In the genomic region with DNA sequence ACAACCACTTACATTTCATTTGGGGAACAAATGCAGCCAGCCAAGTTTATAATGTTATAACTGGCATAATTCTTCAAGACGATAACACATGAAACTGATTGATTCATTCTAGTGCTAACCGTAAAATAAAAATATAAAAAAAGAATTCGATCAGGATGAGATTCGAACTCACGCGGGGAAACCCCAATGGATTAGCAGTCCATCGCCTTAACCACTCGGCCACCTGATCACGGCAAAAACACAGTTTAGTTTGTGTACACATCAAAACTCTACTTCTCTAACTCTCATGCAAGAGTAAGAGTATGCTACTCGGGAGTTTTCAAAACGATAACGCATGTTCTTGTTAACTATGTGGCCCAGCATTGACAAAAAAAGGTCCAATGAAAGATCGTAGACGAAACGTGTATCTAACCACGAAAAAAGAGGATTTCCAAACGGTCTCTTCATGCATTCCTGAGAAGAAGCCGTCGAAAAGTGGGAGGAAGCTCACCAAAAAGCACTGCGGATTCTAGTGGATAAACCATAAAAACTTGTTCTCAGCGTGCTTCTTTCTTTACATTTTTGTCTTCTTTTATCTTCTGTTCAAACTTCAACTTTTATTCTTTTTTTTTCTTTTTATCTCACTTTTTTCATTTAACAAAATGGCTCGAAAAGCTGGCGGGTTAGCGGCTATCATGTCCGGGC, we compare ENCODE assay signal across 5 worm cellular contexts.
TF ChIP-seq lines count a peak whose summit lies in the region.

A gene (plus strand): TSS at position 634 of the 684 bp plus-strand sequence.

TF ChIP-seq in whole organism, L1 larva, 84 proteins besides CTCF, POLR2A, EP300 and RAD21 (continues in another document):
- TF ChIP-seq hlh-17 (GFP tag; optimal IDR thresholded peaks at IDR 0.05; lab: Kevin White, UChicago; ENCODE audit: borderline replicate concordance) (no peak), fkh-10 (GFP tag; optimal IDR thresholded peaks at IDR 0.05; lab: Kevin White, UChicago) (no peak), ceh-88 (GFP tag; IDR thresholded peaks at IDR 0.05; lab: Robert Waterston, UW) (no peak), unc-86 (tag; optimal IDR thresholded peaks at IDR 0.05; lab: Kevin White, UChicago) (no peak), fkh-4 (tag; optimal IDR thresholded peaks at IDR 0.05; lab: Kevin White, UChicago; ENCODE audit: borderline replicate concordance) (no peak), zip-4 (GFP tag; optimal IDR thresholded peaks at IDR 0.05; lab: Kevin White, UChicago) (no peak), aha-1 (tag; optimal IDR thresholded peaks at IDR 0.05; lab: Kevin White, UChicago) (no peak), lsy-2 (tag; optimal IDR thresholded peaks at IDR 0.05; lab: Kevin White, UChicago) (no peak), xbp-1 (tag; optimal IDR thresholded peaks at IDR 0.05; lab: Kevin White, UChicago) (peak; percentile 15), C34B4.2 (tag; optimal IDR thresholded peaks at IDR 0.05; lab: Kevin White, UChicago) (no peak), lin-13 (GFP tag; optimal IDR thresholded peaks at IDR 0.05; lab: Kevin White, UChicago) (no peak), elt-3 (tag; optimal IDR thresholded peaks at IDR 0.05; lab: Kevin White, UChicago) (peak in 1 of 6 experiments; percentile 10), egl-27 (tag; optimal IDR thresholded peaks at IDR 0.05; lab: Kevin White, UChicago) (no peak), C04F5.9 (tag; optimal IDR thresholded peaks at IDR 0.05; lab: Kevin White, UChicago) (no peak), snpc-4 (tag; optimal IDR thresholded peaks at IDR 0.05; lab: Kevin White, UChicago) (no peak), lin-15B (tag; optimal IDR thresholded peaks at IDR 0.05; lab: Kevin White, UChicago) (no peak), mdl-1 (tag; optimal IDR thresholded peaks at IDR 0.05; lab: Kevin White, UChicago) (peak in 1 of 2 experiments; percentile 42)

TF ChIP-seq in whole organism, L3 larva, 47 proteins besides CTCF, POLR2A, EP300 and RAD21:
- TF ChIP-seq aly-2 (tag; optimal IDR thresholded peaks at IDR 0.05; lab: Kevin White, UChicago) (no peak), elt-2 (tag; optimal IDR thresholded peaks at IDR 0.05; lab: Kevin White, UChicago) (peak; percentile 32), nhr-23 (tag; optimal IDR thresholded peaks at IDR 0.05; lab: Kevin White, UChicago) (peak; percentile 12), nhr-43 (tag; optimal IDR thresholded peaks at IDR 0.05; lab: Kevin White, UChicago; ENCODE audit: poor library complexity, severe bottlenecking) (peak; percentile 47), pqm-1 (tag; optimal IDR thresholded peaks at IDR 0.05; lab: Kevin White, UChicago) (peak; percentile 5), egl-27 (tag; optimal IDR thresholded peaks at IDR 0.05; lab: Kevin White, UChicago) (peak; percentile 9), nhr-25 (tag; optimal IDR thresholded peaks at IDR 0.05; lab: Kevin White, UChicago) (no peak), pha-4 (tag; optimal IDR thresholded peaks at IDR 0.05; lab: Kevin White, UChicago) (peak; percentile 60), mdl-1 (tag; optimal IDR thresholded peaks at IDR 0.05; lab: Kevin White, UChicago) (no peak)

TF ChIP-seq in whole organism, early embryonic, 17 proteins besides CTCF, POLR2A, EP300 and RAD21:
- no peak for TF ChIP-seq ets-7 (tag; optimal IDR thresholded peaks at IDR 0.05; lab: Kevin White, UChicago)
- TF ChIP-seq hmbx-1 (tag; optimal IDR thresholded peaks at IDR 0.05; lab: Kevin White, UChicago): no peak
- peak; percentile 23 for TF ChIP-seq ceh-36 (tag; optimal IDR thresholded peaks at IDR 0.05; lab: Kevin White, UChicago)
- TF ChIP-seq F13C5.2 (tag; optimal IDR thresholded peaks at IDR 0.05; lab: Kevin White, UChicago): no peak
- peak; percentile 48 for TF ChIP-seq flt-1 (GFP tag; IDR thresholded peaks at IDR 0.05; lab: Robert Waterston, UW)
- TF ChIP-seq hmg-4 (GFP tag; optimal IDR thresholded peaks at IDR 0.05; lab: Kevin White, UChicago): no peak
- no peak for TF ChIP-seq tra-4 (tag; optimal IDR thresholded peaks at IDR 0.05; lab: Kevin White, UChicago)
- 0 out of 2 replicates have a peak, but pooled peaks have one; percentile 39 for TF ChIP-seq tbx-37 (GFP tag; conservative IDR thresholded peaks at IDR 0.05; lab: Robert Waterston, UW)
- no peak for TF ChIP-seq B0310.2 (tag; optimal IDR thresholded peaks at IDR 0.05; lab: Kevin White, UChicago)
- no peak for TF ChIP-seq ama-1 (optimal IDR thresholded peaks at IDR 0.05; lab: Kevin White, UChicago)
- TF ChIP-seq aly-1 (tag; optimal IDR thresholded peaks at IDR 0.05; lab: Kevin White, UChicago): no peak
- TF ChIP-seq pes-1 (GFP tag; IDR thresholded peaks at IDR 0.05; lab: Robert Waterston, UW): no peak; the same call in 1 of the 2 replicates
- no peak for TF ChIP-seq sea-1 (GFP tag; conservative IDR thresholded peaks at IDR 0.05; lab: Robert Waterston, UW)
- TF ChIP-seq scrt-1 (GFP tag; IDR thresholded peaks at IDR 0.05; lab: Robert Waterston, UW): peak; percentile 62; the same call in 1 of the 2 replicates
- no peak for TF ChIP-seq ceh-13 (GFP tag; optimal IDR thresholded peaks at IDR 0.05; lab: Kevin White, UChicago)

TF ChIP-seq in whole organism, midembryonic, 9 proteins besides CTCF, POLR2A, EP300 and RAD21:
- TF ChIP-seq T22C8.4 (GFP tag; IDR thresholded peaks at IDR 0.05; lab: Robert Waterston, UW) (no peak; the same call in 1 of the 2 replicates), tab-1 (GFP tag; IDR thresholded peaks at IDR 0.05; lab: Robert Waterston, UW) (0 out of 2 replicates have a peak, but pooled peaks have one; percentile 57), ref-1 (GFP tag; conservative IDR thresholded peaks at IDR 0.05; lab: Robert Waterston, UW) (peak; percentile 51; the same call in 1 of the 2 replicates), ztf-23 (GFP tag; IDR thresholded peaks at IDR 0.05; lab: Robert Waterston, UW) (no peak), flt-1 (GFP tag; IDR thresholded peaks at IDR 0.05; lab: Robert Waterston, UW) (peak; percentile 60; the same call in 1 of the 2 replicates), cog-1 (tag; optimal IDR thresholded peaks at IDR 0.05; lab: Kevin White, UChicago) (no peak), med-1 (GFP tag; optimal IDR thresholded peaks at IDR 0.05; lab: Kevin White, UChicago; ENCODE audit: insufficient read depth) (no peak), klf-2 (GFP tag; conservative IDR thresholded peaks at IDR 0.05; lab: Robert Waterston, UW) (no peak), ztf-29 (GFP tag; IDR thresholded peaks at IDR 0.05; lab: Robert Waterston, UW) (no peak)

TF ChIP-seq in whole organism, young adult, 124 proteins besides CTCF, POLR2A, EP300 and RAD21 (continues in another document):
- TF ChIP-seq aptf-2 (GFP tag; conservative IDR thresholded peaks at IDR 0.05; lab: Robert Waterston, UW): no peak
- 0 out of 2 replicates have a peak, but pooled peaks have one; percentile 55 for TF ChIP-seq madf-3 (GFP tag; IDR thresholded peaks at IDR 0.05; lab: Robert Waterston, UW)
- peak; percentile 52; the same call in 1 of the 2 replicates for TF ChIP-seq rcor-1 (GFP tag; IDR thresholded peaks at IDR 0.05; lab: Robert Waterston, UW)
- TF ChIP-seq lin-26 (GFP tag; IDR thresholded peaks at IDR 0.05; lab: Robert Waterston, UW): peak; percentile 86
- peak; percentile 73; the same call in 1 of the 2 replicates for TF ChIP-seq nfyb-1 (GFP tag; IDR thresholded peaks at IDR 0.05; lab: Robert Waterston, UW)
- no peak for TF ChIP-seq F37B4.10 (GFP tag; IDR thresholded peaks at IDR 0.05; lab: Robert Waterston, UW)
- no peak for TF ChIP-seq aptf-3 (GFP tag; IDR thresholded peaks at IDR 0.05; lab: Robert Waterston, UW)
- no peak for TF ChIP-seq dpl-1 (GFP tag; optimal IDR thresholded peaks at IDR 0.05; lab: Kevin White, UChicago)
- TF ChIP-seq mxl-1 (tag; optimal IDR thresholded peaks at IDR 0.05; lab: Kevin White, UChicago): no peak
- no peak for TF ChIP-seq nfya-2 (GFP tag; IDR thresholded peaks at IDR 0.05; lab: Robert Waterston, UW)
- TF ChIP-seq madf-6 (GFP tag; IDR thresholded peaks at IDR 0.05; lab: Robert Waterston, UW): peak; percentile 58; the same call in 1 of the 2 replicates
- peak; percentile 53 for TF ChIP-seq attf-5 (GFP tag; optimal IDR thresholded peaks at IDR 0.05; lab: Kevin White, UChicago)
- TF ChIP-seq nhr-90 (tag; optimal IDR thresholded peaks at IDR 0.05; lab: Kevin White, UChicago): peak; percentile 78
- peak; percentile 87 for TF ChIP-seq F23B12.7 (tag; optimal IDR thresholded peaks at IDR 0.05; lab: Kevin White, UChicago; ENCODE audit: insufficient read depth)
- peak; percentile 78 for TF ChIP-seq die-1 (tag; optimal IDR thresholded peaks at IDR 0.05; lab: Kevin White, UChicago)
- TF ChIP-seq ceh-58 (GFP tag; IDR thresholded peaks at IDR 0.05; lab: Robert Waterston, UW): 0 out of 2 replicates have a peak, but pooled peaks have one; percentile 72
- TF ChIP-seq snpc-1.1 (tag; optimal IDR thresholded peaks at IDR 0.05; lab: Kevin White, UChicago; ENCODE audit: insufficient read depth): no peak
- TF ChIP-seq Y56A3A.18 (GFP tag; IDR thresholded peaks at IDR 0.05; lab: Robert Waterston, UW): peak; percentile 77
- TF ChIP-seq atf-7 (tag; optimal IDR thresholded peaks at IDR 0.05; lab: Kevin White, UChicago): no peak
- peak; percentile 4 for TF ChIP-seq hrde-1 (tag; optimal IDR thresholded peaks at IDR 0.05; lab: Kevin White, UChicago; ENCODE audit: borderline replicate concordance)
- TF ChIP-seq ztf-25 (GFP tag; IDR thresholded peaks at IDR 0.05; lab: Robert Waterston, UW): peak; percentile 84; the same call in 1 of the 2 replicates
- peak; percentile 57; the same call in 1 of the 2 replicates for TF ChIP-seq ceh-40 (GFP tag; IDR thresholded peaks at IDR 0.05; lab: Robert Waterston, UW)
- TF ChIP-seq let-607 (tag; optimal IDR thresholded peaks at IDR 0.05; lab: Kevin White, UChicago): peak in 1 of 2 experiments; percentile 42
- no peak for TF ChIP-seq attf-6 (GFP tag; IDR thresholded peaks at IDR 0.05; lab: Robert Waterston, UW)
- no peak for TF ChIP-seq ekl-4 (GFP tag; IDR thresholded peaks at IDR 0.05; lab: Robert Waterston, UW)
- no peak for TF ChIP-seq F49E8.2 (tag; optimal IDR thresholded peaks at IDR 0.05; lab: Kevin White, UChicago; ENCODE audit: insufficient read depth)
- 0 out of 2 replicates have a peak, but pooled peaks have one; percentile 47 for TF ChIP-seq cebp-2 (GFP tag; IDR thresholded peaks at IDR 0.05; lab: Robert Waterston, UW)
- TF ChIP-seq ama-1 (optimal IDR thresholded peaks at IDR 0.05; lab: Kevin White, UChicago): no peak
- peak in 1 of 2 experiments; percentile 88 for TF ChIP-seq ama-1 (GFP tag; optimal IDR thresholded peaks at IDR 0.05; lab: Kevin White, UChicago)
- TF ChIP-seq lsy-27 (tag; optimal IDR thresholded peaks at IDR 0.05; lab: Kevin White, UChicago; ENCODE audit: borderline replicate concordance, insufficient read depth): peak; percentile 51
- peak; percentile 18 for TF ChIP-seq ets-4 (GFP tag; optimal IDR thresholded peaks at IDR 0.05; lab: Kevin White, UChicago)
- peak; percentile 35 for TF ChIP-seq T07F8.4 (tag; optimal IDR thresholded peaks at IDR 0.05; lab: Kevin White, UChicago)
- TF ChIP-seq F57A8.1 (GFP tag; optimal IDR thresholded peaks at IDR 0.05; lab: Kevin White, UChicago): peak; percentile 50
- TF ChIP-seq T26A5.8 (tag; optimal IDR thresholded peaks at IDR 0.05; lab: Kevin White, UChicago): peak; percentile 8
- no peak for TF ChIP-seq bed-2 (GFP tag; IDR thresholded peaks at IDR 0.05; lab: Robert Waterston, UW)
